Fruit fly (Drosophila melanogaster) whole organism, embryonic: ENCODE data around the gene CG6055.

Source experiments
- ATbp ChIP-seq: fragments of 200-800 bp; sonication (Bioruptor generic); optimal IDR thresholded peaks from 2 replicates; lab custom pipeline; 2017; ENCODE audit warnings: missing biosample characterization, mild to moderate bottlenecking, missing genetic modification characterization, missing genetic modification reagents
- Awh ChIP-seq: fragments of 200-800 bp; sonication (Bioruptor generic); IDR thresholded peaks from 2 replicates; pipeline ENCODE4, ENCODE4 v1.3.6; 2022; ENCODE audit warnings: missing biosample characterization, missing genetic modification characterization
- CG11504 ChIP-seq: fragments of 200-800 bp; sonication (Bioruptor generic); optimal IDR thresholded peaks from 3 replicates; lab custom pipeline; 2019; ENCODE audit warnings: missing biosample characterization, mild to moderate bottlenecking, missing genetic modification characterization, moderate library complexity
- CG13123 ChIP-seq: fragments of 200-800 bp; sonication (Bioruptor generic); optimal IDR thresholded peaks from 2 replicates; lab custom pipeline; 2016; ENCODE audit warnings: missing biosample characterization, missing genetic modification characterization
- CG1529 ChIP-seq: fragments of 200-800 bp; sonication (Bioruptor generic); optimal IDR thresholded peaks from 3 replicates; lab custom pipeline; 2018; ENCODE audit warnings: missing biosample characterization, missing genetic modification characterization
- CG17568 ChIP-seq: fragments of 200-800 bp; sonication (Bioruptor generic); optimal IDR thresholded peaks from 2 replicates; lab custom pipeline; 2018; ENCODE audit warnings: missing biosample characterization, mild to moderate bottlenecking, missing genetic modification characterization, moderate library complexity
- CG3065 ChIP-seq: fragments of 200-800 bp; sonication (Bioruptor generic); optimal IDR thresholded peaks from 2 replicates; lab custom pipeline; 2016; ENCODE audit warnings: missing biosample characterization, missing genetic modification characterization
- CG32532 ChIP-seq: fragments of 200-800 bp; sonication (Bioruptor generic); IDR thresholded peaks from 2 replicates; pipeline ENCODE4 v1.3.6; 2022; ENCODE audit warnings: missing biosample characterization, missing genetic modification characterization
- CG33213 ChIP-seq: fragments of 200-800 bp; sonication (Bioruptor generic); optimal IDR thresholded peaks from 3 replicates; lab custom pipeline; 2016; ENCODE audit warnings: missing biosample characterization, missing genetic modification characterization
- CG3995 ChIP-seq: fragments of 200-800 bp; sonication (Bioruptor generic); optimal IDR thresholded peaks from 3 replicates; lab custom pipeline; 2016; ENCODE audit warnings: missing biosample characterization, missing genetic modification characterization
- CG4282 ChIP-seq: fragments of 200-800 bp; sonication (Bioruptor generic); optimal IDR thresholded peaks from 2 replicates; lab custom pipeline; 2016; ENCODE audit warnings: missing biosample characterization, missing genetic modification characterization
- CG4404 ChIP-seq: fragments of 200-800 bp; sonication (Bioruptor generic); IDR thresholded peaks from 2 replicates; pipeline ENCODE4 v1.3.6; 2022; ENCODE audit warnings: missing biosample characterization, missing genetic modification characterization
- CG4707 ChIP-seq: fragments of 200-800 bp; sonication (Bioruptor generic); optimal IDR thresholded peaks from 2 replicates; lab custom pipeline; 2018; ENCODE audit warnings: missing biosample characterization, mild to moderate bottlenecking, missing genetic modification characterization, moderate library complexity
- CG6765 ChIP-seq: fragments of 200-800 bp; sonication (Bioruptor generic); optimal IDR thresholded peaks from 3 replicates; lab custom pipeline; 2017; ENCODE audit warnings: missing biosample characterization, mild to moderate bottlenecking, missing genetic modification characterization
- CG6813 ChIP-seq: fragments of 200-800 bp; sonication (Bioruptor generic); optimal IDR thresholded peaks from 2 replicates; lab custom pipeline; 2017; ENCODE audit warnings: missing biosample characterization, missing genetic modification characterization, mild to moderate bottlenecking, moderate library complexity, missing genetic modification reagents
- CG7963 ChIP-seq: fragments of 200-800 bp; sonication (Bioruptor generic); IDR thresholded peaks from 3 replicates; pipeline ENCODE4 v1.3.6; 2022; ENCODE audit warnings: missing biosample characterization, missing genetic modification characterization; ENCODE audit not compliant: partially characterized antibody
- CG8290 ChIP-seq, 3 experiments: fragments of 200-800 bp; sonication (Bioruptor generic); optimal IDR thresholded peaks; 2 replicates each; lab custom pipeline; 2016 to 2019; ENCODE audit warnings: missing biosample characterization in 3 of 3, missing genetic modification characterization in 3 of 3, mild to moderate bottlenecking in 2 of 3, moderate library complexity in 1 of 3
- CG9215 ChIP-seq: fragments of 200-800 bp; sonication (Bioruptor generic); IDR thresholded peaks from 2 replicates; pipeline ENCODE4 v1.3.6; 2022; ENCODE audit warnings: missing biosample characterization, missing genetic modification characterization
- CG9609 ChIP-seq: fragments of 200-800 bp; sonication (Bioruptor generic); optimal IDR thresholded peaks from 3 replicates; lab custom pipeline; 2016; ENCODE audit warnings: missing biosample characterization, missing genetic modification characterization
- CG9817 ChIP-seq: fragments of 200-800 bp; sonication (Bioruptor generic); optimal IDR thresholded peaks from 2 replicates; lab custom pipeline; 2018; ENCODE audit warnings: missing biosample characterization, mild to moderate bottlenecking, missing genetic modification characterization, moderate library complexity
- CkIIα-i1 ChIP-seq: fragments of 200-800 bp; sonication (Bioruptor generic); IDR thresholded peaks from 2 replicates; pipeline ENCODE4 v1.3.6; 2022; ENCODE audit warnings: missing biosample characterization, missing genetic modification characterization
- Dfd ChIP-seq, 2 experiments: fragments of >200 bp; optimal IDR thresholded peaks; 2 replicates each; lab custom pipeline; 2017; ENCODE audit warnings: missing biosample characterization in 2 of 2, missing genetic modification characterization in 2 of 2
- Doc3 ChIP-seq: fragments of 200-800 bp; sonication (Bioruptor generic); IDR thresholded peaks from 3 replicates; pipeline ENCODE4 v1.3.6; 2022; ENCODE audit warnings: missing biosample characterization, missing genetic modification characterization; ENCODE audit not compliant: partially characterized antibody
- H2.0 ChIP-seq: fragments of 200-800 bp; sonication (Bioruptor generic); IDR thresholded peaks from 2 replicates; pipeline ENCODE4 v1.3.6; 2022; ENCODE audit warnings: missing biosample characterization, missing genetic modification characterization
- Hr78 ChIP-seq, 2 experiments: fragments of 200-800 bp in 1 of 2; fragments of >200 bp in 1 of 2; sonication (Bioruptor generic) in 1 of 2; optimal IDR thresholded peaks; 2 replicates each; lab custom pipeline; 2017 to 2019; ENCODE audit warnings: missing biosample characterization in 2 of 2, missing genetic modification characterization in 2 of 2, mild to moderate bottlenecking in 1 of 2, moderate library complexity in 1 of 2
- Med ChIP-seq: fragments of 200-800 bp; sonication (Bioruptor generic); peaks from one replicate; lab custom pipeline; 2016; ENCODE audit warnings: missing biosample characterization, missing genetic modification characterization, mild to moderate bottlenecking, inconsistent platforms, moderate library complexity
- Rx ChIP-seq: fragments of 200-800 bp; sonication (Bioruptor generic); IDR thresholded peaks from 2 replicates; pipeline ENCODE4 v1.3.6; 2022; ENCODE audit warnings: missing biosample characterization, missing genetic modification characterization
- Sry-β ChIP-seq: fragments of 200-800 bp; sonication (Bioruptor generic); optimal IDR thresholded peaks from 2 replicates; lab custom pipeline; 2018; ENCODE audit warnings: missing biosample characterization, mild to moderate bottlenecking, missing genetic modification characterization, moderate library complexity
- Taf1 ChIP-seq: fragments of 200-800 bp; sonication (Bioruptor generic); IDR thresholded peaks from 2 replicates; pipeline ENCODE4 v1.3.6; 2022; ENCODE audit warnings: missing biosample characterization, missing genetic modification characterization
- Xrp1 ChIP-seq: fragments of 200-800 bp; sonication (Bioruptor generic); IDR thresholded peaks from 2 replicates; pipeline ENCODE4 v1.3.6; 2022; ENCODE audit warnings: missing biosample characterization, missing genetic modification characterization
- chm ChIP-seq: fragments of 200-800 bp; sonication (Bioruptor generic); IDR thresholded peaks from 2 replicates; pipeline ENCODE4 v1.3.6; 2022; ENCODE audit warnings: missing biosample characterization, missing genetic modification characterization
- cwo ChIP-seq: fragments of 200-800 bp; sonication (Bioruptor generic); optimal IDR thresholded peaks from 3 replicates; lab custom pipeline; 2017; ENCODE audit warnings: missing biosample characterization, missing genetic modification characterization, mild to moderate bottlenecking, moderate library complexity, missing genetic modification reagents
- ham ChIP-seq: fragments of 200-800 bp; sonication (Bioruptor generic); IDR thresholded peaks from 2 replicates; pipeline ENCODE4 v1.3.6; 2022; ENCODE audit warnings: missing biosample characterization, missing genetic modification characterization
- kah ChIP-seq: fragments of 200-800 bp; sonication (Bioruptor generic); optimal IDR thresholded peaks from 2 replicates; lab custom pipeline; 2018; ENCODE audit warnings: missing biosample characterization, mild to moderate bottlenecking, missing genetic modification characterization
- knrl ChIP-seq: fragments of 200-800 bp; sonication (Bioruptor generic); IDR thresholded peaks from 3 replicates; pipeline ENCODE4 v1.3.6; 2022; ENCODE audit warnings: missing biosample characterization, missing genetic modification characterization; ENCODE audit not compliant: partially characterized antibody
- p53 ChIP-seq: fragments of 200-800 bp; sonication (Bioruptor generic); optimal IDR thresholded peaks from 2 replicates; lab custom pipeline; 2016; ENCODE audit warnings: missing biosample characterization, missing genetic modification characterization
- peb ChIP-seq: fragments of 200-800 bp; sonication (Bioruptor generic); IDR thresholded peaks from 2 replicates; pipeline ENCODE4 v1.3.6; 2022; ENCODE audit warnings: missing biosample characterization, missing genetic modification characterization
- pnt ChIP-seq: fragments of 200-800 bp; sonication (Bioruptor generic); optimal IDR thresholded peaks from 3 replicates; lab custom pipeline; 2016; ENCODE audit warnings: missing biosample characterization, missing genetic modification characterization
- pum ChIP-seq: fragments of 200-800 bp; sonication (Bioruptor generic); optimal IDR thresholded peaks from 2 replicates; lab custom pipeline; 2016; ENCODE audit warnings: missing biosample characterization, missing genetic modification characterization
- ranshi ChIP-seq: fragments of 200-800 bp; sonication (Bioruptor generic); IDR thresholded peaks from 2 replicates; pipeline ENCODE4 v1.3.6; 2022; ENCODE audit warnings: missing biosample characterization, missing genetic modification characterization
- salm ChIP-seq: fragments of 200-800 bp; sonication (Bioruptor generic); optimal IDR thresholded peaks from 2 replicates; lab custom pipeline; 2018; ENCODE audit warnings: missing biosample characterization, mild to moderate bottlenecking, missing genetic modification characterization
- slou ChIP-seq: fragments of 200-800 bp; sonication (Bioruptor generic); optimal IDR thresholded peaks from 3 replicates; lab custom pipeline; 2016; ENCODE audit warnings: missing biosample characterization, missing genetic modification characterization
- sna ChIP-seq: fragments of 200-800 bp; sonication (Bioruptor generic); IDR thresholded peaks from 2 replicates; pipeline ENCODE4 v1.3.6; 2022; ENCODE audit warnings: missing biosample characterization, missing genetic modification characterization; ENCODE audit not compliant: partially characterized antibody
- sr ChIP-seq: fragments of 200-800 bp; sonication (Bioruptor generic); IDR thresholded peaks from 3 replicates; pipeline ENCODE4 v1.3.6; 2022; ENCODE audit warnings: missing biosample characterization, missing genetic modification characterization
- tap ChIP-seq: fragments of 200-800 bp; optimal IDR thresholded peaks from 3 replicates; lab custom pipeline; 2019; ENCODE audit warnings: missing biosample characterization, mild to moderate bottlenecking, missing genetic modification characterization, moderate library complexity
- wdn ChIP-seq: fragments of 200-800 bp; sonication (Bioruptor generic); IDR thresholded peaks from 2 replicates; pipeline ENCODE4 v1.3.6; 2022; ENCODE audit warnings: missing biosample characterization, missing genetic modification characterization
- wek ChIP-seq: fragments of 200-800 bp; sonication (Bioruptor generic); optimal IDR thresholded peaks from 3 replicates; lab custom pipeline; 2018; ENCODE audit warnings: missing biosample characterization, mild to moderate bottlenecking, missing genetic modification characterization, moderate library complexity
- zfh2 ChIP-seq: fragments of 200-800 bp; sonication (Bioruptor generic); optimal IDR thresholded peaks from 2 replicates; lab custom pipeline; 2016; ENCODE audit warnings: missing biosample characterization, missing genetic modification characterization

Gene CG6055

dm6 chr2L:7424907-7425689 is 41.2 kb upstream of the CG6055 start (continued):
- no peak for TF ChIP-seq CG4707 (GFP tag; lab: Kevin White, UChicago)
- TF ChIP-seq ham (GFP tag; lab: Robert Waterston, UW) = peak; percentile 50; the same call in 1 of the 2 replicates
- peak; percentile 22; the same call in 1 of the 2 replicates for TF ChIP-seq Xrp1
- no peak for TF ChIP-seq CG6765 (GFP tag; lab: Kevin White, UChicago)
- peak; percentile 8 for TF ChIP-seq cwo (GFP tag; lab: Kevin White, UChicago)
- no peak for TF ChIP-seq Doc3
- TF ChIP-seq ranshi (GFP tag; lab: Robert Waterston, UW) = peak; percentile 55; the same call in 1 of the 2 replicates
- no peak for TF ChIP-seq Dfd (GFP tag; optimal IDR thresholded peaks at IDR 0.05; lab: Kevin White, UChicago)
- TF ChIP-seq wek = no peak
- TF ChIP-seq CG1529 (GFP tag; lab: Kevin White, UChicago) = no peak
- TF ChIP-seq CG33213 = no peak
- TF ChIP-seq CG9817 (tag; lab: Kevin White, UChicago) = peak; percentile 58
- peak; percentile 8 for TF ChIP-seq CG4282
- TF ChIP-seq Hr78 (GFP tag; optimal IDR thresholded peaks at IDR 0.05; lab: Kevin White, UChicago) = peak in 1 of 2 experiments; percentile 31
- no peak for TF ChIP-seq CkIIα-i1
- TF ChIP-seq sna (GFP tag; lab: Robert Waterston, UW) = no peak
- TF ChIP-seq CG6813 (GFP tag; lab: Kevin White, UChicago) = peak; percentile 3
- TF ChIP-seq CG11504 (tag; lab: Kevin White, UChicago) = peak; percentile 9
- TF ChIP-seq kah (GFP tag; lab: Kevin White, UChicago) = no peak
- peak; percentile 16 for TF ChIP-seq CG17568 (GFP tag; lab: Kevin White, UChicago)
- TF ChIP-seq Taf1 (GFP tag; lab: Robert Waterston, UW) = peak; percentile 83
- peak; percentile 82 for TF ChIP-seq wdn (GFP tag; lab: Robert Waterston, UW)
- no peak for TF ChIP-seq Rx (GFP tag; lab: Robert Waterston, UW)
- no peak for TF ChIP-seq Awh (GFP tag; lab: Robert Waterston, UW)
- peak; percentile 60 for TF ChIP-seq chm (GFP tag; lab: Robert Waterston, UW)
- peak; percentile 47 for TF ChIP-seq CG4404 (GFP tag; lab: Robert Waterston, UW)
- peak; percentile 91 for TF ChIP-seq zfh2 (GFP tag; lab: Kevin White, UChicago)
- peak; percentile 37; the same call in 1 of the 2 replicates for TF ChIP-seq H2.0 (GFP tag; lab: Robert Waterston, UW)
- no peak for TF ChIP-seq CG7963 (GFP tag; lab: Robert Waterston, UW)
- no peak for TF ChIP-seq p53 (GFP tag; lab: Kevin White, UChicago)
- no peak for TF ChIP-seq salm (tag; lab: Kevin White, UChicago)
- TF ChIP-seq CG8290 (GFP tag; optimal IDR thresholded peaks at IDR 0.05; lab: Kevin White, UChicago) = no peak
- TF ChIP-seq CG8290 (tag; optimal IDR thresholded peaks at IDR 0.05; lab: Kevin White, UChicago) = peak in 1 of 2 experiments; percentile 89
- TF ChIP-seq CG32532 (GFP tag; lab: Robert Waterston, UW) = peak; percentile 93
- TF ChIP-seq CG9609 (GFP tag; lab: Kevin White, UChicago) = peak; percentile 52
- TF ChIP-seq pum (GFP tag; lab: Kevin White, UChicago) = no peak
- TF ChIP-seq tap (tag; lab: Kevin White, UChicago) = no peak
- no peak for TF ChIP-seq ATbp
- TF ChIP-seq peb (GFP tag; lab: Robert Waterston, UW) = no peak
- peak; percentile 12 for TF ChIP-seq slou (GFP tag; lab: Kevin White, UChicago)
- TF ChIP-seq CG9215 (GFP tag; lab: Robert Waterston, UW) = peak; percentile 83
- peak; percentile 15 for TF ChIP-seq pnt
- TF ChIP-seq CG3065 (GFP tag; lab: Kevin White, UChicago) = no peak
- no peak for TF ChIP-seq knrl (GFP tag; lab: Robert Waterston, UW)
- peak; percentile 98 for TF ChIP-seq Med (GFP tag; lab: Kevin White, UChicago)
- peak; percentile 34 for TF ChIP-seq CG3995 (GFP tag; lab: Kevin White, UChicago)
- no peak for TF ChIP-seq sr
- no peak for TF ChIP-seq Sry-β (GFP tag; lab: Kevin White, UChicago)
- TF ChIP-seq CG13123 (GFP tag; lab: Kevin White, UChicago) = no peak
